Fruit fly (Drosophila melanogaster) whole organism, pupa: ENCODE measurements around the gene CG1943.
A peak's percentile ranks its signal among the peaks of the same experiment; 100 is the strongest.

ENCODE experiments used
- CG10348 ChIP-seq: fragments of 200-800 bp; sonication (Bioruptor generic); IDR thresholded peaks from 2 replicates; pipeline ENCODE4 v1.3.6; 2022; ENCODE audit warnings: missing biosample characterization, missing genetic modification characterization
- CG12605 ChIP-seq: fragments of 200-800 bp; sonication (Bioruptor generic); IDR thresholded peaks from 2 replicates; pipeline ENCODE4 v1.3.6; 2022; ENCODE audit warnings: missing biosample characterization, missing genetic modification characterization
- CG13204 ChIP-seq: fragments of 200-800 bp; sonication (Bioruptor generic); optimal IDR thresholded peaks from 2 replicates; lab custom pipeline; 2018; ENCODE audit warnings: missing biosample characterization, mild to moderate bottlenecking, missing genetic modification characterization, moderate library complexity
- CG14655 ChIP-seq: fragments of 200-800 bp; sonication (Bioruptor generic); optimal IDR thresholded peaks from 3 replicates; lab custom pipeline; 2017; ENCODE audit warnings: mild to moderate bottlenecking, missing biosample characterization, missing genetic modification reagents, missing genetic modification characterization
- CG15710 ChIP-seq: fragments of 200-800 bp; sonication (Bioruptor generic); optimal IDR thresholded peaks from 2 replicates; lab custom pipeline; 2018; ENCODE audit warnings: missing biosample characterization, mild to moderate bottlenecking, missing genetic modification characterization, moderate library complexity
- CG17806 ChIP-seq: fragments of 200-800 bp; sonication (Bioruptor generic); optimal IDR thresholded peaks from 2 replicates; lab custom pipeline; 2018; ENCODE audit warnings: missing biosample characterization, mild to moderate bottlenecking, missing genetic modification characterization, moderate library complexity
- CG32121 ChIP-seq: fragments of 200-800 bp; sonication (Bioruptor generic); IDR thresholded peaks from 2 replicates; pipeline ENCODE4 v1.3.6; 2022; ENCODE audit warnings: missing biosample characterization, missing genetic modification characterization
- CG34367 ChIP-seq: fragments of 200-800 bp; sonication (Bioruptor generic); optimal IDR thresholded peaks from 2 replicates; lab custom pipeline; 2018; ENCODE audit warnings: missing biosample characterization, mild to moderate bottlenecking, missing genetic modification characterization
- CG4496 ChIP-seq: fragments of 200-800 bp; sonication (Bioruptor generic); IDR thresholded peaks from 3 replicates; pipeline ENCODE4 v1.3.6; 2022; ENCODE audit warnings: missing biosample characterization, missing genetic modification characterization
- CG8159 ChIP-seq: fragments of 200-800 bp; sonication (Bioruptor generic); optimal IDR thresholded peaks from 3 replicates; lab custom pipeline; 2018; ENCODE audit warnings: missing biosample characterization, mild to moderate bottlenecking, missing genetic modification characterization, moderate library complexity
- CG8301 ChIP-seq: fragments of 200-800 bp; sonication (Bioruptor generic); optimal IDR thresholded peaks from 2 replicates; lab custom pipeline; 2018; ENCODE audit warnings: missing biosample characterization, mild to moderate bottlenecking, missing genetic modification characterization
- CG9948 ChIP-seq: fragments of 200-800 bp; sonication (Bioruptor generic); optimal IDR thresholded peaks from 2 replicates; lab custom pipeline; 2018; ENCODE audit warnings: missing biosample characterization, mild to moderate bottlenecking, missing genetic modification characterization, moderate library complexity
- D1 ChIP-seq: fragments of 200-800 bp; sonication (Bioruptor generic); optimal IDR thresholded peaks from 2 replicates; lab custom pipeline; 2018; ENCODE audit warnings: missing biosample characterization, mild to moderate bottlenecking, missing genetic modification characterization, moderate library complexity
- EcR ChIP-seq: fragments of 200-800 bp; sonication (Bioruptor generic); optimal IDR thresholded peaks from 3 replicates; lab custom pipeline; 2019; ENCODE audit warnings: missing biosample characterization, missing genetic modification characterization, mild to moderate bottlenecking, moderate library complexity, missing genetic modification reagents
- Ets98B ChIP-seq: fragments of 200-800 bp; sonication (Bioruptor generic); IDR thresholded peaks from 2 replicates; pipeline ENCODE4 v1.3.6; 2022; ENCODE audit warnings: missing biosample characterization, missing genetic modification characterization
- Pif1A ChIP-seq: fragments of 200-800 bp; sonication (Bioruptor generic); optimal IDR thresholded peaks from 3 replicates; lab custom pipeline; 2016; ENCODE audit warnings: missing biosample characterization, missing genetic modification characterization
- Pif1B ChIP-seq: fragments of 200-800 bp; sonication (Bioruptor generic); optimal IDR thresholded peaks from 3 replicates; lab custom pipeline; 2016; ENCODE audit warnings: missing biosample characterization, missing genetic modification characterization
- Snoo ChIP-seq: fragments of 200-800 bp; sonication (Bioruptor generic); optimal IDR thresholded peaks from 3 replicates; lab custom pipeline; 2017; ENCODE audit warnings: missing biosample characterization, mild to moderate bottlenecking, missing genetic modification characterization, inconsistent platforms
- fd96Ca ChIP-seq: fragments of 200-800 bp; sonication (Bioruptor generic); IDR thresholded peaks from 3 replicates; pipeline ENCODE4 v1.3.6; 2022; ENCODE audit warnings: missing biosample characterization, missing genetic modification characterization
- gl ChIP-seq: fragments of 200-800 bp; sonication (Bioruptor generic); optimal IDR thresholded peaks from 2 replicates; lab custom pipeline; 2018; ENCODE audit warnings: missing biosample characterization, mild to moderate bottlenecking, missing genetic modification characterization
- rn ChIP-seq: fragments of 200-800 bp; sonication (Bioruptor generic); IDR thresholded peaks from 2 replicates; pipeline ENCODE4 v1.3.6; 2022; ENCODE audit warnings: missing biosample characterization, missing genetic modification characterization

The CG1943 gene

dm6 chr3R:7034440-7034839 is 40.2 kb upstream of the CG1943 start:
- TF ChIP-seq Pif1A (GFP tag; lab: Kevin White, UChicago): no peak
- no peak for TF ChIP-seq CG10348
- no peak for TF ChIP-seq Pif1B (GFP tag; lab: Kevin White, UChicago)
- TF ChIP-seq CG34367 (tag; lab: Kevin White, UChicago): no peak
- TF ChIP-seq CG12605 (GFP tag; lab: Robert Waterston, UW): no peak

- TF ChIP-seq rn (GFP tag; lab: Robert Waterston, UW) (no peak), CG8159 (tag; lab: Kevin White, UChicago) (no peak), CG4496 (GFP tag; lab: Robert Waterston, UW) (no peak), CG12605 (GFP tag; lab: Robert Waterston, UW) (no peak), CG34367 (tag; lab: Kevin White, UChicago) (no peak), Snoo (tag; lab: Kevin White, UChicago) (no peak), D1 (tag; lab: Kevin White, UChicago) (no peak), CG10348 (no peak), CG9948 (tag; lab: Kevin White, UChicago) (no peak), CG17806 (tag; lab: Kevin White, UChicago) (no peak), CG32121 (GFP tag; lab: Robert Waterston, UW) (no peak), EcR (no peak), CG14655 (no peak), fd96Ca (no peak), CG13204 (GFP tag; lab: Kevin White, UChicago) (no peak), Ets98B (no peak), gl (tag; lab: Kevin White, UChicago) (no peak), Pif1A (GFP tag; lab: Kevin White, UChicago) (no peak), CG15710 (tag; lab: Kevin White, UChicago) (no peak)
Measured at dm6 chr3R:7035703-7036266, 38.9 kb upstream of the CG1943 start.

- peak; percentile 41; the same call in 1 of the 3 replicates for TF ChIP-seq fd96Ca
- peak; percentile 5 for TF ChIP-seq CG8159 (tag; lab: Kevin White, UChicago)
- no peak for TF ChIP-seq CG12605 (GFP tag; lab: Robert Waterston, UW)
- peak; percentile 9; the same call in 1 of the 3 replicates for TF ChIP-seq CG4496 (GFP tag; lab: Robert Waterston, UW)
- TF ChIP-seq Pif1B (GFP tag; lab: Kevin White, UChicago): peak; percentile 7
- TF ChIP-seq Pif1A (GFP tag; lab: Kevin White, UChicago): peak; percentile 17
- no peak for TF ChIP-seq CG8301
- TF ChIP-seq CG14655: peak; percentile 8
Measured at dm6 chr3R:7037250-7037802, 37.3 kb upstream of the CG1943 start.

dm6 chr3R:7040894-7041293 is 33.8 kb upstream of the CG1943 start:
- TF ChIP-seq CG14655 (no peak), fd96Ca (no peak), CG8159 (tag; lab: Kevin White, UChicago) (peak; percentile 72)

dm6 chr3R:7044016-7044415 is 30.6 kb upstream of the CG1943 start:
- no peak for TF ChIP-seq CG10348
- TF ChIP-seq CG32121 (GFP tag; lab: Robert Waterston, UW): no peak
- no peak for TF ChIP-seq fd96Ca
- no peak for TF ChIP-seq CG15710 (tag; lab: Kevin White, UChicago)
- TF ChIP-seq rn (GFP tag; lab: Robert Waterston, UW): no peak
- TF ChIP-seq, all 21 proteins: peak for 0

- TF ChIP-seq CG15710 (tag; lab: Kevin White, UChicago) (no peak), CG14655 (no peak), CG13204 (GFP tag; lab: Kevin White, UChicago) (no peak), EcR (no peak), Pif1A (GFP tag; lab: Kevin White, UChicago) (no peak)
Measured at dm6 chr3R:7052242-7052641, 22.4 kb upstream of the CG1943 start, which contains the start of gene Sodh1. Sodh1 (plus strand) TSS chr3R:7052335.

dm6 chr3R:7054286-7054685 is 20.4 kb upstream of the CG1943 start, which contains the start of gene CG1979:
CG1979 (plus strand) TSS chr3R:7054586.
- TF ChIP-seq CG32121 (GFP tag; lab: Robert Waterston, UW) (no peak), CG34367 (tag; lab: Kevin White, UChicago) (no peak), Pif1A (GFP tag; lab: Kevin White, UChicago) (no peak), CG4496 (GFP tag; lab: Robert Waterston, UW) (no peak), CG15710 (tag; lab: Kevin White, UChicago) (no peak), CG8301 (no peak), D1 (tag; lab: Kevin White, UChicago) (no peak)
